Fruit fly (Drosophila melanogaster): ENCODE results near the gene CG7582.

DNA sequence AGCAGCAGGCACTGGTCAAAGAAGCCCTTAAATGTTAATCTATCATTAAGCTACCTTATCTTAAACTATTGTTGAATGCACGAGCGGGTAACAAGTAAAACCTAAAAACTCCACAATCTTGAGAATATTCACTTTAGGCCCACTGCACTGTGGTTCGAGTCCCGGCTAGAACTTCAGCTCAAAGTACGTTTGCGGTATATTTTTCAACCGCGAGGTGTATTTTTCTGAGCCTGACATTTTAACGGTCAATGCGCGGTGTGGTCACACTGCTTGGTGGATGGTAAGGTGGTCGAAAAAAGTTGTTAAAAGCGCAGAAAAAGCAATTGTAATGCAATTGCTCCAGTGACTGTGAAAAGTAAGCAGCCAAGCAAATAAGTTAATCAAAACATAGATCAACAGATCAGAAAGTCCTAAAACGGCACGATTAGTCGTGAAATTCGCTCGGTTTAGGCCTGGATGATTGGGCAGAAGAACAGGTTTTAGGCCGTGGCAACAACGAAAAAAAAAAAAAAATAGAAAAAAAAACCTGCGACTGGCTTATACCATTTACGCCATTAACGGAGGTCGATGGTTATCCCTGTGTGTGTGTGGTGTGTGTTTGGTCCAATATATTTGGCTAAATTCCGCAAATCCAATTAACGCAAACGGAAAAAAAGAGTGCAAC, 43.6 kb upstream of the CG7582 start, which contains the start of gene Kul:
- TF ChIP-seq tai (GFP tag; optimal IDR thresholded peaks at IDR 0.05) (no peak), sage (GFP tag; optimal IDR thresholded peaks at IDR 0.05) (no peak), Dfd (GFP tag; optimal IDR thresholded peaks at IDR 0.05) (no peak), fru (GFP tag; optimal IDR thresholded peaks at IDR 0.05) (no peak), h (GFP tag; optimal IDR thresholded peaks at IDR 0.05) (no peak), Abd-B (GFP tag; optimal IDR thresholded peaks at IDR 0.05) (no peak), pan (optimal IDR thresholded peaks at IDR 0.05) (no peak), usp (GFP tag; optimal IDR thresholded peaks at IDR 0.05) (no peak), foxo (GFP tag; optimal IDR thresholded peaks at IDR 0.05) (peak in 1 of 2 experiments; percentile 19), Jra (GFP tag; optimal IDR thresholded peaks at IDR 0.05) (no peak), Vsx2 (GFP tag; optimal IDR thresholded peaks at IDR 0.05; ENCODE audit: partially characterized antibody) (no peak), dl (GFP tag; optimal IDR thresholded peaks at IDR 0.05; ENCODE audit: insufficient read depth in 1 of 2, partially characterized antibody in 2 of 2) (no peak), psq (GFP tag; optimal IDR thresholded peaks at IDR 0.05) (no peak)
